Worm (Caenorhabditis elegans) whole organism, L2 larva: ENCODE measurements around the gene C31G12.3.
"Not testable (repeated sequence)": the region's sequence is repeated elsewhere in the genome, so short reads cannot be mapped to it uniquely, and the experiment has no call there.

Source experiments
- R02D3.7 ChIP-seq: fragments of 150-350 bp; optimal IDR thresholded peaks from 2 replicates; lab custom pipeline; 2014; ENCODE audit warnings: missing biosample characterization, missing genetic modification characterization
- Y55F3AM.14 ChIP-seq: fragments of 200-800 bp; sonication (Bioruptor generic); optimal IDR thresholded peaks from 2 replicates; lab custom pipeline; 2018; ENCODE audit warnings: mild to moderate bottlenecking, missing genetic modification characterization, missing compliant biosample characterization
- ZK546.5 ChIP-seq: sonication (generic microtip); optimal IDR thresholded peaks from 2 replicates; lab custom pipeline; 2017; ENCODE audit warnings: missing biosample characterization, missing genetic modification characterization
- aly-2 ChIP-seq: fragments of 150-350 bp; optimal IDR thresholded peaks from 2 replicates; lab custom pipeline; 2014; ENCODE audit warnings: missing biosample characterization, missing genetic modification characterization
- ceh-82 ChIP-seq: fragments of 150-350 bp; optimal IDR thresholded peaks from 2 replicates; lab custom pipeline; 2014; ENCODE audit warnings: missing biosample characterization, missing genetic modification characterization
- dmd-4 ChIP-seq: sonication (generic microtip); optimal IDR thresholded peaks from 2 replicates; lab custom pipeline; 2017; ENCODE audit warnings: missing biosample characterization, missing genetic modification characterization
- elt-1 ChIP-seq: fragments of 150-350 bp; optimal IDR thresholded peaks from 2 replicates; lab custom pipeline; 2014; ENCODE audit warnings: missing biosample characterization, missing genetic modification characterization
- elt-3 ChIP-seq: sonication (generic microtip); optimal IDR thresholded peaks from 2 replicates; lab custom pipeline; 2017; ENCODE audit warnings: missing biosample characterization, missing genetic modification characterization
- gmeb-1 ChIP-seq: fragments of 150-350 bp; optimal IDR thresholded peaks from 2 replicates; lab custom pipeline; 2014; ENCODE audit warnings: missing biosample characterization, missing genetic modification characterization
- lin-13 ChIP-seq: fragments of 150-350 bp; optimal IDR thresholded peaks from 2 replicates; lab custom pipeline; 2014; ENCODE audit warnings: missing biosample characterization, missing genetic modification reagents, missing genetic modification characterization
- mbf-1 ChIP-seq: sonication (generic microtip); optimal IDR thresholded peaks from 2 replicates; lab custom pipeline; 2017; ENCODE audit warnings: missing biosample characterization, missing genetic modification characterization
- nhr-10 ChIP-seq: sonication (generic microtip); optimal IDR thresholded peaks from 2 replicates; lab custom pipeline; 2017; ENCODE audit warnings: missing biosample characterization, missing genetic modification characterization
- nhr-21 ChIP-seq: fragments of 150-350 bp; optimal IDR thresholded peaks from 2 replicates; lab custom pipeline; 2014; ENCODE audit warnings: missing biosample characterization, missing genetic modification characterization
- nhr-23 ChIP-seq: fragments of 150-350 bp; optimal IDR thresholded peaks from 2 replicates; lab custom pipeline; 2014; ENCODE audit warnings: missing biosample characterization, missing genetic modification reagents, missing genetic modification characterization
- nhr-25 ChIP-seq: fragments of 150-350 bp; sonication (generic microtip); optimal IDR thresholded peaks from 3 replicates; lab custom pipeline; 2014; ENCODE audit warnings: missing biosample characterization, missing genetic modification characterization
- nhr-6 ChIP-seq: fragments of 150-350 bp; optimal IDR thresholded peaks from 2 replicates; lab custom pipeline; 2014; ENCODE audit warnings: missing biosample characterization, missing genetic modification characterization
- sma-3 ChIP-seq: sonication (generic microtip); optimal IDR thresholded peaks from 2 replicates; lab custom pipeline; 2016; ENCODE audit warnings: missing genetic modification reagents, missing genetic modification characterization, missing compliant biosample characterization
- snpc-4 ChIP-seq: fragments of 150-350 bp; optimal IDR thresholded peaks from 2 replicates; lab custom pipeline; 2014; ENCODE audit warnings: missing biosample characterization, missing genetic modification characterization

Gene C31G12.3

DNA sequence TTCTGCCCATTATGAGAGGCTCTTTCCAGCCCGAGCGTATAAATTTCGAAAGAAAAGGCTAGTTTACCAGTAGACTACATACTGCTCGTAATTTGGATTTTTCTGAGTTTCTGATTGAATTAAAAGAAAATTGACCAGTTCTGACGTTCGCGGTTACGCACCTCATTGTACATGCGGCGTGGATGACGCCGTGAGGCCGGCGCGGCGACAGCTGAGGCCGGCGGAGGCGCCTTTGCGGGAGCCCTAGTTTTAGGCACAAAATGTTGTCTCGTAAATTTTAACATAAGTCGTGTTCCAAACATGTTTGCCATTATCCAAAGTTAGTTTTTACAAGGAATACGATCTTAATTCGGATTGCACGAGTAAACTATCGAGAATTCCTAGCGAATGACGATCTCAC is 31.8 kb downstream of the C31G12.3 start, which contains the start of gene F16H6.9:
TSS of gene F16H6.9 (plus strand) at position 301 of the 400 bp plus-strand sequence.
- TF ChIP-seq Y55F3AM.14 (GFP tag; lab: Kevin White, UChicago); sma-3 (GFP tag; lab: Kevin White, UChicago); elt-3 (tag; lab: Kevin White, UChicago): not testable (repeated sequence)

- TF ChIP-seq dmd-4 (no peak), gmeb-1 (tag; lab: Kevin White, UChicago) (no peak), nhr-21 (tag; lab: Kevin White, UChicago) (no peak), Y55F3AM.14 (GFP tag; lab: Kevin White, UChicago) (no peak), nhr-6 (tag; lab: Kevin White, UChicago) (no peak), aly-2 (tag; lab: Kevin White, UChicago) (no peak), ZK546.5 (tag; lab: Kevin White, UChicago) (no peak), lin-13 (GFP tag; lab: Kevin White, UChicago) (no peak), snpc-4 (tag; lab: Kevin White, UChicago) (no peak), nhr-23 (no peak), mbf-1 (tag; lab: Kevin White, UChicago) (no peak), nhr-10 (no peak), ceh-82 (tag; lab: Kevin White, UChicago) (no peak), elt-1 (no peak), nhr-25 (no peak), R02D3.7 (tag; lab: Kevin White, UChicago) (no peak)
Observed at ce11 chrV:18224353-18224752, 39.3 kb downstream of the C31G12.3 start, which contains the start of gene F16H6.10. F16H6.10 (minus strand) TSS chrV:18224453.
